Worm (Caenorhabditis elegans) whole organism, L3 larva: Measurements from ENCODE around the gene F58G1.3.

Experiments used
- R02D3.7 ChIP-seq: fragments of 150-350 bp; optimal IDR thresholded peaks from 2 replicates; lab custom pipeline; 2014; ENCODE audit warnings: missing biosample characterization, missing genetic modification characterization
- ZK546.5 ChIP-seq: sonication (generic microtip); optimal IDR thresholded peaks from 2 replicates; lab custom pipeline; 2017; ENCODE audit warnings: missing biosample characterization, missing genetic modification characterization
- aly-2 ChIP-seq: fragments of 150-350 bp; optimal IDR thresholded peaks from 2 replicates; lab custom pipeline; 2014; ENCODE audit warnings: missing biosample characterization, missing genetic modification characterization
- ama-1 ChIP-seq: fragments of 150-350 bp; optimal IDR thresholded peaks from 2 replicates; lab custom pipeline; 2018
- ceh-82 ChIP-seq: fragments of 150-350 bp; optimal IDR thresholded peaks from 2 replicates; lab custom pipeline; 2014; ENCODE audit warnings: missing biosample characterization, missing genetic modification characterization
- egl-27 ChIP-seq: sonication (generic microtip); optimal IDR thresholded peaks from 4 replicates; lab custom pipeline; 2017; ENCODE audit warnings: missing biosample characterization, missing genetic modification reagents, missing genetic modification characterization
- egl-5 ChIP-seq: fragments of 150-350 bp; optimal IDR thresholded peaks from 2 replicates; lab custom pipeline; 2017; ENCODE audit warnings: missing biosample characterization, missing genetic modification reagents, missing genetic modification characterization, inconsistent platforms
- elt-2 ChIP-seq: sonication (generic microtip); optimal IDR thresholded peaks from 2 replicates; lab custom pipeline; 2016; ENCODE audit warnings: missing genetic modification reagents, mild to moderate bottlenecking, missing genetic modification characterization, missing compliant biosample characterization
- elt-3 ChIP-seq, 3 experiments: fragments of 150-350 bp in 1 of 3; sonication (generic microtip) in 2 of 3; optimal IDR thresholded peaks; 2 replicates in 2 of 3; 4 replicates in 1 of 3; lab custom pipeline; 2014 to 2017; ENCODE audit warnings: missing biosample characterization in 3 of 3, missing genetic modification characterization in 3 of 3
- fkh-10 ChIP-seq: sonication (generic microtip); optimal IDR thresholded peaks from 2 replicates; lab custom pipeline; 2017; ENCODE audit warnings: missing biosample characterization, missing genetic modification reagents, missing genetic modification characterization
- hmg-11 ChIP-seq: sonication (generic microtip); optimal IDR thresholded peaks from 2 replicates; lab custom pipeline; 2016; ENCODE audit warnings: missing genetic modification characterization, missing compliant biosample characterization
- jun-1 ChIP-seq: fragments of 150-350 bp; optimal IDR thresholded peaks from 2 replicates; lab custom pipeline; 2014; ENCODE audit warnings: missing biosample characterization, missing genetic modification reagents, missing genetic modification characterization
- lin-15B ChIP-seq: fragments of 150-350 bp; optimal IDR thresholded peaks from 2 replicates; lab custom pipeline; 2014; ENCODE audit warnings: missing biosample characterization, missing genetic modification characterization
- lsy-12 ChIP-seq: sonication (generic microtip); optimal IDR thresholded peaks from 2 replicates; lab custom pipeline; 2016; ENCODE audit warnings: mild to moderate bottlenecking, missing genetic modification characterization, missing compliant biosample characterization
- mml-1 ChIP-seq: fragments of 150-350 bp; sonication (generic microtip); optimal IDR thresholded peaks from 3 replicates; lab custom pipeline; 2014; ENCODE audit warnings: missing biosample characterization, missing genetic modification characterization
- nhr-11 ChIP-seq: fragments of 150-350 bp; optimal IDR thresholded peaks from 2 replicates; lab custom pipeline; 2014; ENCODE audit warnings: missing biosample characterization, missing genetic modification characterization
- nhr-12 ChIP-seq: fragments of 150-350 bp; optimal IDR thresholded peaks from 2 replicates; lab custom pipeline; 2014; ENCODE audit warnings: missing biosample characterization, missing genetic modification characterization
- nhr-23 ChIP-seq: fragments of 150-350 bp; optimal IDR thresholded peaks from 2 replicates; lab custom pipeline; 2014; ENCODE audit warnings: missing biosample characterization, missing genetic modification reagents, missing genetic modification characterization
- nhr-237 ChIP-seq: fragments of 150-350 bp; optimal IDR thresholded peaks from 2 replicates; lab custom pipeline; 2014; ENCODE audit warnings: missing biosample characterization, missing genetic modification characterization
- nhr-25 ChIP-seq: sonication (generic microtip); optimal IDR thresholded peaks from 2 replicates; lab custom pipeline; 2017; ENCODE audit warnings: missing biosample characterization, missing genetic modification characterization
- nhr-28 ChIP-seq: fragments of 150-350 bp; optimal IDR thresholded peaks from 2 replicates; lab custom pipeline; 2014; ENCODE audit warnings: missing biosample characterization, missing genetic modification characterization
- nhr-43 ChIP-seq: sonication (generic microtip); optimal IDR thresholded peaks from 2 replicates; lab custom pipeline; 2016; ENCODE audit warnings: mild to moderate bottlenecking, missing genetic modification characterization, missing compliant biosample characterization; ENCODE audit not compliant: poor library complexity, severe bottlenecking
- nhr-76 ChIP-seq: fragments of 150-350 bp; sonication (generic microtip); optimal IDR thresholded peaks from 5 replicates; lab custom pipeline; 2014; ENCODE audit warnings: missing biosample characterization, missing genetic modification characterization
- pha-4 ChIP-seq: fragments of 150-350 bp; optimal IDR thresholded peaks from 2 replicates; lab custom pipeline; 2014; ENCODE audit warnings: missing biosample characterization, missing genetic modification reagents, missing genetic modification characterization
- pqm-1 ChIP-seq: fragments of 150-350 bp; optimal IDR thresholded peaks from 2 replicates; lab custom pipeline; 2017; ENCODE audit warnings: missing biosample characterization, missing genetic modification characterization, inconsistent platforms
- skn-1 ChIP-seq: fragments of 150-350 bp; optimal IDR thresholded peaks from 2 replicates; lab custom pipeline; 2014; ENCODE audit warnings: missing biosample characterization, missing genetic modification characterization
- tbx-2 ChIP-seq: sonication (generic microtip); optimal IDR thresholded peaks from 2 replicates; lab custom pipeline; 2016; ENCODE audit warnings: mild to moderate bottlenecking, missing genetic modification characterization, missing compliant biosample characterization
- unc-39 ChIP-seq: sonication (generic microtip); optimal IDR thresholded peaks from 4 replicates; lab custom pipeline; 2017; ENCODE audit warnings: missing biosample characterization, missing genetic modification characterization
- unc-62 ChIP-seq: fragments of 150-350 bp; sonication (generic microtip); optimal IDR thresholded peaks from 4 replicates; lab custom pipeline; 2014; ENCODE audit warnings: missing biosample characterization, missing genetic modification reagents, missing genetic modification characterization
- ztf-4 ChIP-seq: fragments of 150-350 bp; optimal IDR thresholded peaks from 2 replicates; lab custom pipeline; 2014; ENCODE audit warnings: missing biosample characterization, missing genetic modification characterization

F58G1.3 gene

DNA sequence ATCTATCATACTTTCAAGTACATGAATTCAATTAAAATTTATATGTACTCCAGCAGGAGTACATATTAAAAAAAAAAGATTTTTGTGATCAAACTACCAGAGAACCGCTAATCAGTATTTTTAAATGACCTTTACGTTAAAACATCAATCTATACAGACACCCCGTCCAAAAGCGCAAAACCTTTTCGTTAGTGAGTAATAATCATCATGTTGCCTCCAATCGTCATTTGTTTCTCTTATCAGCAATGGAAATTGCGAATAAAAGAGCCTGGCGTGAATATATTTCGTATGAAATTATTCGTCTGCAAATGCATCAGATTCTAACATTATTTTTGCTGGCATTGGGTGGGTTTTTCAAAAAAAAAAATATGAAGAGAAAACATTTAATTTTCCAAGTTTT, 24.0 kb downstream of the F58G1.3 start, which contains the start of gene clec-66:
Gene clec-66 (plus strand): TSS at position 225 of the 400 bp plus-strand sequence.
- TF ChIP-seq elt-3 (tag; optimal IDR thresholded peaks at IDR 0.05; lab: Kevin White, UChicago) (no peak), pqm-1 (peak; percentile 18), nhr-76 (no peak), nhr-12 (tag; lab: Kevin White, UChicago) (no peak), elt-2 (tag; lab: Kevin White, UChicago) (peak; percentile 27)

DNA sequence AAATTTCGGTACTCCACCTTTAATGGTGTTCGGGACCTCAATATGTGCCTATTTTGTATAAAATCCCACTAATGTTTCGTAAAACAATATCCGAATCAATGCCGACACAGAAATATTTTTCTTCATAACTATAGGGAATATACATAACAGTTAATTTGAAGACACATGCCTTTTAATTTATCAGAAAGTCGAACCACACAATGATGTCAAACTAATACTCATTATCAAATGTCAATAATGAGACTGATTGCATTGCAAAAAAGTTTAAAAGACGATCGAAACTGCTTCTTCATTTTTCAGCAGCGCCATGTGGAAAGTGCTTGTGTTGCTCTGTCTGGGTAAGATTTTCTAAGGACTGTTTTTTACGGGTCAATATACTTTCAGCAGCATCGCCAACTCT, 27.1 kb downstream of the F58G1.3 start, which contains the start of gene clec-65:
Gene clec-65 (plus strand): TSS at position 301 of the 400 bp plus-strand sequence.
- TF ChIP-seq hmg-11 (no peak), ceh-82 (tag; lab: Kevin White, UChicago) (no peak), elt-2 (tag; lab: Kevin White, UChicago) (peak; percentile 36), pha-4 (tag; lab: Kevin White, UChicago) (peak; percentile 11), pqm-1 (peak; percentile 2)

DNA sequence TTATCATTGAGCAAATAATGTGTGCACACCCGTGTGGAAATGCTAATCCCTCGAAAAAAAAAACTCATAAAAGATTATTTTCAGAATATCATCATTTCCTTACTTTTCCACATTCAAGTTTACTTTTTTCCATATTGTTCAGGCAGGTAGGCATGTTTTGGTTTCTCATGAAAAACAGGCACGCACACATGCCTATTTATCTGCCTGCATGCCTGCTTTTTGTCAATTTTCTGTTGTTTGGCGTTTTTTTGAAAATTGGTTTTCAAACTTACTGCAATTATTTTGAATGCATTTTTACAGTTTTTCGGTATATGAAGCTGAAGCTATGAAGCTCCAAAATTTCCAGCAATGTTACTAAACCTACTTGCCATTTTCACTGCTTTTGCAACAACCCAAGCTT, 30.2 kb downstream of the F58G1.3 start, which contains the start of gene clec-64:
Gene clec-64 (plus strand): TSS at position 301 of the 400 bp plus-strand sequence.
- TF ChIP-seq nhr-23 (tag; lab: Kevin White, UChicago): no peak
- TF ChIP-seq elt-2 (tag; lab: Kevin White, UChicago): peak; percentile 31

DNA sequence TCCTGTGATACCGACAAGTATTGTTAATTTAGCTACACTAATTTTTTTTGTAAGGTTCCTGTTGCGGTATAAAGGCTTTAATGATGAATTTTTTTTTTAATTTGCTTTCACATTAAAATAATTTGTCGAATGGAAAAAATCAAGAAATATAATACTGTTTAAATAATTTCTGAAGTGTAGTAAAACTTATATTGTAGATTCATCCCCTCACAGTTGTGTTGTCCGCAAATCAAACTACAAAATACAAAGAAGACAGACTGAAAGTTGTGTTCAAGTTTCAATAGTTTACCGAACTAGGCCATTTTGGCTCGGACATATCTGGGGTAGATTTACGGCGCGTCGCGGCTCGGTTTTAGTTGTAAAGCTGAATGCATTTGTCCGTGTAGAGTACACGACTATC, 30.8 kb downstream of the F58G1.3 start:
- TF ChIP-seq lsy-12 (tag; lab: Kevin White, UChicago) (no peak), elt-3 (tag; optimal IDR thresholded peaks at IDR 0.05; lab: Kevin White, UChicago) (no peak), fkh-10 (GFP tag; lab: Kevin White, UChicago) (no peak), egl-5 (tag; lab: Kevin White, UChicago) (no peak), nhr-28 (tag; lab: Kevin White, UChicago) (no peak), nhr-43 (tag; lab: Kevin White, UChicago) (no peak), mml-1 (tag; lab: Kevin White, UChicago) (no peak), nhr-25 (tag; lab: Kevin White, UChicago) (no peak), unc-62 (no peak), nhr-237 (tag; lab: Kevin White, UChicago) (no peak), egl-27 (tag; lab: Kevin White, UChicago) (no peak), ZK546.5 (tag; lab: Kevin White, UChicago) (no peak), lin-15B (tag; lab: Kevin White, UChicago) (no peak), ztf-4 (tag; lab: Kevin White, UChicago) (no peak), tbx-2 (tag; lab: Kevin White, UChicago) (no peak), unc-39 (tag; lab: Kevin White, UChicago) (no peak)
- TF ChIP-seq, all 47 proteins: peak for 0

DNA sequence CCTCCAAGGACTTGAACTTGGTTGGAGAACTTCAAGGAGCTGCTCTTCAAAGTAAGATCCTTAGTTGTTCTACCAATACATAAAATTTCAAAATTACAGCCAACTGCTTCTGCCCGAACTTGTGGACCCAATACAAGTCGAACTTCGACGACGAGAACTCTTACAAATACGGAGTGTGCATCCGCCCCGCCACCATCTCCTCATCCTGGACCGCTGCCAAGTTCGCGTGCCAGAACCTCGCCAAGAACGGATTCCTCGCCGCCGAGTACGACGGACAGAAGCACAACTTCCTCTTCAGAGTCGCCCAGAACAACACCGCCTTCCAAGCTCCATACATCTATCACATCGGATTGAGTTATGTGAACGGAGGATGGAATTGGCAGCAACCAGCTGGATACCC, 31.5 kb downstream of the F58G1.3 start:
- no peak for TF ChIP-seq ceh-82 (tag; lab: Kevin White, UChicago)
- TF ChIP-seq skn-1 (tag; lab: Kevin White, UChicago): no peak
- no peak for TF ChIP-seq nhr-11 (tag; lab: Kevin White, UChicago)
- no peak for TF ChIP-seq nhr-25 (tag; lab: Kevin White, UChicago)
- no peak for TF ChIP-seq aly-2 (tag; lab: Kevin White, UChicago)
- TF ChIP-seq, all 47 proteins: peak for 0

DNA sequence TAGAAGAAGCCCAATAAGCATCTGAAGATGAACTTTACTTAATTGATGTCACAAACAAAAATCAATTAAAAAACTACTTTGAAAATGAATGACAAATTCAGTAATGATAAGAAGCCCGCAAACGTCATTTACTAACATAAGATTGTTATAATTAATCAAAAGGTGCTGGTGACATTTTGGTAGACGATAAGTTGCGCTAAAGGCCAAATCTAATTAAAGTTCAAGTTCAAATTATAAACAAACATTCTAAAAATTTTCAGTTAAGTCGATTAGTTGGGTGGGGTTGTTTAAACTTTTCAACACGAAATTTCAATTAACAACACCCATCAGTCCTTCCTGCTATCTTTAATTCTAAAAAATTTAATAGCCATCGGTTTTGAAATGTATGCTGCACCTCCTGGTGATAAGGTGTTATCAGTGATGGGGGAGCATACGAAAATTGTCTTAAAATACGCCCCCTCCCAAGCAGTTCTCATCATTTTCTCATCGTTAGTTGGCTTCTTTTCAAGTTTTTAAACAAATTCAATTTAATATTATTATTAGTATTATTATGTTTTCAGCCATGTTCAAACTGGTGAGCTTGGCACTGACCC, 33.0 kb downstream of the F58G1.3 start, which contains the start of the genes clec-62 and clec-63:
Gene clec-62 (minus strand): TSS at position 51 of the 593 bp plus-strand sequence.
Gene clec-63 (plus strand): TSS at position 561 of the 593 bp plus-strand sequence.
- TF ChIP-seq pqm-1 (peak; percentile 72), nhr-12 (tag; lab: Kevin White, UChicago) (no peak), jun-1 (tag; lab: Kevin White, UChicago) (peak; percentile 30), pha-4 (tag; lab: Kevin White, UChicago) (peak; percentile 39), elt-2 (tag; lab: Kevin White, UChicago) (peak; percentile 96), ama-1 (lab: Kevin White, UChicago) (no peak), ZK546.5 (tag; lab: Kevin White, UChicago) (no peak), R02D3.7 (tag; lab: Kevin White, UChicago) (no peak)
- TF ChIP-seq, all 47 proteins: peak for 4
